Worm (Caenorhabditis elegans) whole organism, young adult: ENCODE results near the gene col-75.

Source experiments
- B0261.1 ChIP-seq: sonication (generic microtip); optimal IDR thresholded peaks from 2 replicates; lab custom pipeline; 2016; ENCODE audit warnings: mild to moderate bottlenecking, missing genetic modification characterization, moderate library complexity, missing compliant biosample characterization
- F33H1.4 ChIP-seq: fragments of 200-800 bp; sonication (Bioruptor generic); IDR thresholded peaks from 2 replicates; pipeline ENCODE4 v1.3.6; 2022; ENCODE audit warnings: missing genetic modification reagents, missing genetic modification characterization, missing compliant biosample characterization
- F57A8.1 ChIP-seq: fragments of 200-800 bp; sonication (Bioruptor generic); optimal IDR thresholded peaks from 2 replicates; lab custom pipeline; 2018; ENCODE audit warnings: mild to moderate bottlenecking, missing genetic modification characterization, moderate library complexity, missing compliant biosample characterization
- F57C9.4 ChIP-seq: sonication (generic microtip); optimal IDR thresholded peaks from 2 replicates; lab custom pipeline; 2017; ENCODE audit warnings: mild to moderate bottlenecking, missing genetic modification characterization, missing compliant biosample characterization
- K11D2.4 ChIP-seq: fragments of 200-800 bp; sonication (Bioruptor generic); IDR thresholded peaks from 2 replicates; pipeline ENCODE4 v1.3.6; 2022; ENCODE audit warnings: missing genetic modification reagents, missing genetic modification characterization, missing compliant biosample characterization
- Y56A3A.18 ChIP-seq: fragments of 200-800 bp; sonication (Bioruptor generic); IDR thresholded peaks from 2 replicates; pipeline ENCODE4 v1.3.6; 2022; ENCODE audit warnings: missing genetic modification reagents, missing genetic modification characterization, missing compliant biosample characterization
- Y95B8A.8 ChIP-seq: fragments of 200-800 bp; sonication (Bioruptor generic); IDR thresholded peaks from 2 replicates; pipeline ENCODE4 v1.3.6; 2022; ENCODE audit warnings: missing genetic modification reagents, missing genetic modification characterization, missing compliant biosample characterization
- attf-3 ChIP-seq: fragments of 200-800 bp; sonication (Bioruptor generic); conservative IDR thresholded peaks from 2 replicates; pipeline ENCODE4 v1.3.6; 2022; ENCODE audit warnings: missing genetic modification reagents, missing genetic modification characterization, missing compliant biosample characterization
- attf-5 ChIP-seq: fragments of 200-800 bp; sonication (Bioruptor generic); optimal IDR thresholded peaks from 2 replicates; lab custom pipeline; 2018; ENCODE audit warnings: mild to moderate bottlenecking, missing genetic modification characterization, missing compliant biosample characterization
- cebp-1 ChIP-seq, 2 experiments: fragments of 200-800 bp in 1 of 2; sonication (Bioruptor generic) in 1 of 2; sonication (generic microtip) in 1 of 2; IDR thresholded peaks in 1 of 2; optimal IDR thresholded peaks in 1 of 2; 2 replicates each; pipeline versions ENCODE4 v1.3.6 to Lab custom; 2017 to 2022; ENCODE audit warnings: missing compliant biosample characterization in 2 of 2, missing genetic modification characterization in 2 of 2, mild to moderate bottlenecking in 1 of 2, missing genetic modification reagents in 1 of 2, moderate library complexity in 1 of 2
- cebp-2 ChIP-seq: fragments of 200-800 bp; sonication (Bioruptor generic); IDR thresholded peaks from 2 replicates; pipeline ENCODE4 v1.3.6; 2022; ENCODE audit warnings: missing genetic modification characterization, missing compliant biosample characterization
- ceh-100 ChIP-seq: fragments of 200-800 bp; sonication (Bioruptor generic); IDR thresholded peaks from 2 replicates; pipeline ENCODE4 v1.3.6; 2022; ENCODE audit warnings: missing genetic modification reagents, missing genetic modification characterization, missing compliant biosample characterization
- dox-1 ChIP-seq: fragments of 200-800 bp; sonication (Bioruptor generic); IDR thresholded peaks from 2 replicates; pipeline ENCODE4 v1.3.6; 2022; ENCODE audit warnings: missing genetic modification reagents, missing genetic modification characterization, missing compliant biosample characterization
- dpff-1 ChIP-seq: sonication (generic microtip); optimal IDR thresholded peaks from 2 replicates; lab custom pipeline; 2017; ENCODE audit warnings: mild to moderate bottlenecking, missing genetic modification characterization, missing compliant biosample characterization
- egl-44 ChIP-seq: fragments of 200-800 bp; sonication (Bioruptor generic); IDR thresholded peaks from 2 replicates; pipeline ENCODE4 v1.3.6; 2022; ENCODE audit warnings: missing genetic modification reagents, missing genetic modification characterization, missing compliant biosample characterization
- egrh-3 ChIP-seq: fragments of 200-800 bp; sonication (Bioruptor generic); IDR thresholded peaks from 2 replicates; pipeline ENCODE4 v1.3.6; 2022; ENCODE audit warnings: missing genetic modification reagents, missing genetic modification characterization, missing compliant biosample characterization
- hrde-1 ChIP-seq: sonication (generic microtip); optimal IDR thresholded peaks from 2 replicates; lab custom pipeline; 2016; ENCODE audit warnings: missing genetic modification characterization, mild to moderate bottlenecking, missing compliant biosample characterization, moderate library complexity, missing genotype, missing genetic modification reagents, borderline replicate concordance
- lin-26 ChIP-seq: fragments of 200-800 bp; sonication (Bioruptor generic); IDR thresholded peaks from 2 replicates; pipeline ENCODE4 v1.3.6; 2022; ENCODE audit warnings: missing genetic modification reagents, missing genetic modification characterization, missing compliant biosample characterization
- lin-35 ChIP-seq, 3 experiments: fragments of 150-350 bp in 2 of 3; sonication (generic microtip) in 1 of 3; optimal IDR thresholded peaks; 2 replicates each; lab custom pipeline; 2014 to 2018; ENCODE audit warnings: missing biosample characterization in 3 of 3, missing genetic modification characterization in 3 of 3, missing genetic modification reagents in 3 of 3
- lin-40 ChIP-seq: sonication (generic microtip); optimal IDR thresholded peaks from 2 replicates; lab custom pipeline; 2016; ENCODE audit warnings: missing genetic modification characterization, mild to moderate bottlenecking, missing compliant biosample characterization, missing genotype, missing genetic modification reagents
- madf-10 ChIP-seq: sonication (generic microtip); optimal IDR thresholded peaks from 2 replicates; lab custom pipeline; 2016; ENCODE audit warnings: mild to moderate bottlenecking, missing genetic modification characterization, missing compliant biosample characterization
- madf-3 ChIP-seq: fragments of 200-800 bp; sonication (Bioruptor generic); IDR thresholded peaks from 2 replicates; pipeline ENCODE4 v1.3.6; 2022; ENCODE audit warnings: missing genetic modification reagents, missing genetic modification characterization, missing compliant biosample characterization
- mcd-1 ChIP-seq: fragments of 200-800 bp; sonication (Bioruptor generic); IDR thresholded peaks from 2 replicates; pipeline ENCODE4 v1.3.6; 2022; ENCODE audit warnings: missing genetic modification reagents, missing genetic modification characterization, missing compliant biosample characterization
- nfyb-1 ChIP-seq: fragments of 200-800 bp; sonication (Bioruptor generic); IDR thresholded peaks from 2 replicates; pipeline ENCODE4 v1.3.6; 2022; ENCODE audit warnings: missing genetic modification reagents, missing genetic modification characterization, missing compliant biosample characterization
- nhr-120 ChIP-seq: fragments of 200-800 bp; sonication (Bioruptor generic); IDR thresholded peaks from 2 replicates; pipeline ENCODE4 v1.3.6; 2022; ENCODE audit warnings: missing genetic modification characterization, missing compliant biosample characterization
- nhr-179 ChIP-seq: sonication (generic microtip); optimal IDR thresholded peaks from 2 replicates; lab custom pipeline; 2016; ENCODE audit warnings: mild to moderate bottlenecking, missing genetic modification characterization, missing compliant biosample characterization
- pha-4 ChIP-seq: fragments of 150-350 bp; sonication (generic microtip); optimal IDR thresholded peaks from 2 replicates; lab custom pipeline; 2014; ENCODE audit warnings: missing biosample characterization, missing genetic modification reagents, missing genetic modification characterization
- sea-2 ChIP-seq: fragments of 200-800 bp; sonication (Bioruptor generic); IDR thresholded peaks from 2 replicates; pipeline ENCODE4 v1.3.6; 2022; ENCODE audit warnings: missing genetic modification characterization, missing compliant biosample characterization
- snpc-1.3 ChIP-seq: sonication (generic microtip); optimal IDR thresholded peaks from 2 replicates; lab custom pipeline; 2017; ENCODE audit warnings: missing genetic modification characterization, mild to moderate bottlenecking, missing compliant biosample characterization, antibody characterized with exemption, moderate library complexity, missing genotype, missing genetic modification reagents; ENCODE audit not compliant: insufficient read depth
- unc-130 ChIP-seq: sonication (generic microtip); optimal IDR thresholded peaks from 2 replicates; lab custom pipeline; 2016; ENCODE audit warnings: missing genetic modification reagents, missing genetic modification characterization, missing compliant biosample characterization
- xnd-1 ChIP-seq: sonication (generic microtip); optimal IDR thresholded peaks from 2 replicates; lab custom pipeline; 2016; ENCODE audit warnings: missing genotype, missing genetic modification reagents, missing genetic modification characterization, missing compliant biosample characterization
- ztf-26 ChIP-seq: sonication (generic microtip); optimal IDR thresholded peaks from 2 replicates; lab custom pipeline; 2017; ENCODE audit warnings: missing genetic modification characterization, missing compliant biosample characterization
- ztf-6 ChIP-seq: fragments of 200-800 bp; sonication (Bioruptor generic); IDR thresholded peaks from 2 replicates; pipeline ENCODE4 v1.3.6; 2022; ENCODE audit warnings: missing genetic modification reagents, missing genetic modification characterization, missing compliant biosample characterization

col-75 gene

ce11 chrII:6413788-6414187, 12.3 kb upstream of the col-75 start (continued):
- TF ChIP-seq ztf-26 (tag; lab: Kevin White, UChicago) (no peak), xnd-1 (tag; lab: Kevin White, UChicago) (no peak), dox-1 (GFP tag; lab: Robert Waterston, UW) (peak; percentile 31; the same call in 1 of the 2 replicates), unc-130 (no peak), cebp-1 (GFP tag; IDR thresholded peaks at IDR 0.05; lab: Robert Waterston, UW) (no peak), cebp-1 (tag; optimal IDR thresholded peaks at IDR 0.05; lab: Kevin White, UChicago) (peak; percentile 16), attf-5 (GFP tag; lab: Kevin White, UChicago) (no peak)

- TF ChIP-seq xnd-1 (tag; lab: Kevin White, UChicago): no peak
- no peak for TF ChIP-seq nhr-179 (tag; lab: Kevin White, UChicago)
- TF ChIP-seq dox-1 (GFP tag; lab: Robert Waterston, UW): no peak
- TF ChIP-seq F57C9.4: no peak
- no peak for TF ChIP-seq hrde-1 (tag; lab: Kevin White, UChicago)
- no peak for TF ChIP-seq sea-2 (GFP tag; lab: Robert Waterston, UW)
- TF ChIP-seq lin-40 (tag; lab: Kevin White, UChicago): no peak
- no peak for TF ChIP-seq pha-4 (tag; lab: Kevin White, UChicago)
- no peak for TF ChIP-seq nfyb-1 (GFP tag; lab: Robert Waterston, UW)
- no peak for TF ChIP-seq ceh-100
- TF ChIP-seq egrh-3 (GFP tag; lab: Robert Waterston, UW): no peak
- no peak for TF ChIP-seq madf-3 (GFP tag; lab: Robert Waterston, UW)
- TF ChIP-seq F33H1.4 (GFP tag; lab: Robert Waterston, UW): no peak
- no peak for TF ChIP-seq nhr-120 (GFP tag; lab: Robert Waterston, UW)
- no peak for TF ChIP-seq dpff-1 (tag; lab: Kevin White, UChicago)
- no peak for TF ChIP-seq ztf-6 (GFP tag; lab: Robert Waterston, UW)
These were observed 8.1 kb upstream of the col-75 start for ce11 chrII:6417999-6418398.

ce11 chrII:6419163-6419562, 6.9 kb upstream of the col-75 start:
- TF ChIP-seq Y95B8A.8: no peak
- TF ChIP-seq, all 124 proteins: peak for 0

- TF ChIP-seq F57A8.1 (GFP tag; lab: Kevin White, UChicago): no peak
- no peak for TF ChIP-seq lin-26 (GFP tag; lab: Robert Waterston, UW)
- TF ChIP-seq egrh-3 (GFP tag; lab: Robert Waterston, UW): no peak
- no peak for TF ChIP-seq lin-35 (GFP tag; optimal IDR thresholded peaks at IDR 0.05; lab: Kevin White, UChicago)
- no peak for TF ChIP-seq lin-40 (tag; lab: Kevin White, UChicago)
- TF ChIP-seq dox-1 (GFP tag; lab: Robert Waterston, UW): no peak
- no peak for TF ChIP-seq pha-4 (tag; lab: Kevin White, UChicago)
- TF ChIP-seq attf-5 (GFP tag; lab: Kevin White, UChicago): no peak
- no peak for TF ChIP-seq egl-44 (GFP tag; lab: Robert Waterston, UW)
- TF ChIP-seq madf-10 (tag; lab: Kevin White, UChicago): no peak
- no peak for TF ChIP-seq snpc-1.3 (tag; lab: Kevin White, UChicago)
These were observed 3.3 kb upstream of the col-75 start, which contains the start of gene K03H9.3 for ce11 chrII:6422812-6423211. TSS of gene K03H9.3 (plus strand) at chrII:6423112.

- TF ChIP-seq egl-44 (GFP tag; lab: Robert Waterston, UW): no peak
- no peak for TF ChIP-seq ztf-26 (tag; lab: Kevin White, UChicago)
- no peak for TF ChIP-seq attf-3
- TF ChIP-seq Y95B8A.8: no peak
- no peak for TF ChIP-seq K11D2.4 (GFP tag; lab: Robert Waterston, UW)
- no peak for TF ChIP-seq lin-26 (GFP tag; lab: Robert Waterston, UW)
- no peak for TF ChIP-seq mcd-1 (GFP tag; lab: Robert Waterston, UW)
- TF ChIP-seq B0261.1 (tag; lab: Kevin White, UChicago): no peak
- no peak for TF ChIP-seq Y56A3A.18
- TF ChIP-seq cebp-2 (GFP tag; lab: Robert Waterston, UW): no peak
These were observed 10.8 kb downstream of the col-75 start for ce11 chrII:6436845-6437244.
